Worm (Caenorhabditis elegans): ENCODE measurements around the gene frm-10.

The frm-10 gene

ce11 chrV:13455448-13455847 lies 7.6 kb upstream of the frm-10 start, which contains the start of gene lurp-3:
Gene lurp-3 (plus strand): TSS chrV:13455748.
- no peak for TF ChIP-seq elt-4 (tag; optimal IDR thresholded peaks at IDR 0.05)
- TF ChIP-seq ceh-9 (tag; optimal IDR thresholded peaks at IDR 0.05), result no peak
- no peak for TF ChIP-seq unc-86 (tag; optimal IDR thresholded peaks at IDR 0.05)
- TF ChIP-seq hlh-8 (tag; optimal IDR thresholded peaks at IDR 0.05), result no peak
- no peak for TF ChIP-seq ceh-30 (tag; optimal IDR thresholded peaks at IDR 0.05)
- no peak for TF ChIP-seq unc-3 (GFP tag; conservative IDR thresholded peaks at IDR 0.05)
- no peak for TF ChIP-seq unc-3 (tag; optimal IDR thresholded peaks at IDR 0.05)
- TF ChIP-seq pax-1 (tag; optimal IDR thresholded peaks at IDR 0.05), result no peak
- no peak for TF ChIP-seq zip-5 (tag; optimal IDR thresholded peaks at IDR 0.05)
- TF ChIP-seq T23F11.4 (GFP tag; optimal IDR thresholded peaks at IDR 0.05), result no peak

DNA sequence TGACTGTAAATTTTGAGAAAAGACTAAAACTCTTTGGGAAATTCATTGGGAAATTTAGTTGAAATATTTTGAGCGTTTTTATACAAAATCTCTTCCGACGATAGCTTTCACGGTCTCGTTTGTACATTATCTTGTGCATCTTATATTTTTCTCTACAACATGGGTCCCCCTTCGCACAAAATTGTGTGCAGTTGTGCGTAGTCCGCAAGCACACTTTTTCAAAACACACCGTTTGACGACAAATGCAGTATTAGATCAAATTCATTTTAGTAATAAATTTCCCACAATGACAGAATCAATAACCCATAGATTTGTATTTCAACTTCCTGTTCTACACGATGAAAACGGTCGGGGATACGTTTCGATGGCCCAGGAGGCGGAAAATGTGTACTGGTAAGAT lies 5.1 kb upstream of the frm-10 start, which contains the start of gene F25H9.2:
Gene F25H9.2, plus strand, starts transcription at position 226 of the 400 bp plus-strand sequence.
- no peak for TF ChIP-seq lin-11 (tag; optimal IDR thresholded peaks at IDR 0.05)
- TF ChIP-seq unc-55 (GFP tag; optimal IDR thresholded peaks at IDR 0.05), result peak; percentile 22

- TF ChIP-seq ceh-31 (tag; optimal IDR thresholded peaks at IDR 0.05) (peak; percentile 22), dve-1 (tag; optimal IDR thresholded peaks at IDR 0.05) (no peak), unc-42 (tag; optimal IDR thresholded peaks at IDR 0.05) (peak; percentile 75), hlh-15 (tag; optimal IDR thresholded peaks at IDR 0.05) (no peak)
Observed at ce11 chrV:13459323-13459722, 3.7 kb upstream of the frm-10 start, which contains the start of gene bath-39. Gene bath-39 (plus strand): TSS chrV:13459459.

DNA sequence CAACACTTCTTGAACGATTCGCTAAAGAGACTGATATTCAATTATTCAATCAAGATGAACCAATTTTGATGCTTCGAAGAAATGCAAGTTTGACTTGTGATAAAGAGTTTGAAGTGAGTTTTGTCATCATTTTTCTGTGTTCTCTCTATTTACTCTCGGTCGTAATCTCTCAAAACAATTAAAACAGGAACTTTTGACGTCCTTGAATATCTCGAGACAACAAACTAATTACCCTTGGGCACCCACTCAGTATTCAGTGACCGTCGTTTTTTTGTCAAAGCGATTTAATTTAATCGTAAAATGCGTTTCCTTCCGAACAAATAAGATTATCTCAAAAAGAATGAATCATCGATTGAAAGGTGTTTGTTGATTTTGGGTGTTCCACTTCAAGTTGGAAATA lies 1.1 kb downstream of the frm-10 start:
- TF ChIP-seq C38D4.7 (GFP tag; optimal IDR thresholded peaks at IDR 0.05) (no peak), zip-5 (tag; optimal IDR thresholded peaks at IDR 0.05) (no peak), lim-6 (tag; optimal IDR thresholded peaks at IDR 0.05) (no peak), unc-55 (GFP tag; optimal IDR thresholded peaks at IDR 0.05) (no peak), C08G9.2 (tag; optimal IDR thresholded peaks at IDR 0.05) (no peak), unc-3 (GFP tag; conservative IDR thresholded peaks at IDR 0.05) (no peak), unc-3 (tag; optimal IDR thresholded peaks at IDR 0.05) (no peak), pqm-1 (tag; optimal IDR thresholded peaks at IDR 0.05) (no peak), sox-2 (GFP tag; IDR thresholded peaks at IDR 0.05) (no peak), elt-4 (tag; optimal IDR thresholded peaks at IDR 0.05) (no peak), fkh-6 (tag; optimal IDR thresholded peaks at IDR 0.05) (no peak), ceh-14 (tag; optimal IDR thresholded peaks at IDR 0.05) (no peak), tbx-2 (tag; optimal IDR thresholded peaks at IDR 0.05) (no peak), dve-1 (tag; optimal IDR thresholded peaks at IDR 0.05) (no peak), ceh-48 (tag; optimal IDR thresholded peaks at IDR 0.05) (no peak), dmd-4 (tag; optimal IDR thresholded peaks at IDR 0.05; ENCODE audit: borderline replicate concordance) (no peak), ahr-1 (tag; optimal IDR thresholded peaks at IDR 0.05) (no peak), ceh-6 (GFP tag; optimal IDR thresholded peaks at IDR 0.05) (no peak), pag-3 (tag; optimal IDR thresholded peaks at IDR 0.05; ENCODE audit: borderline replicate concordance) (no peak)

- TF ChIP-seq tbx-7 (tag; optimal IDR thresholded peaks at IDR 0.05), result peak; percentile 97
- peak; percentile 94 for TF ChIP-seq ref-2 (tag; optimal IDR thresholded peaks at IDR 0.05)
- no peak for TF ChIP-seq pha-2 (tag; optimal IDR thresholded peaks at IDR 0.05)
- no peak for TF ChIP-seq pax-1 (tag; optimal IDR thresholded peaks at IDR 0.05)
- peak; percentile 28 for TF ChIP-seq ttx-3 (tag; optimal IDR thresholded peaks at IDR 0.05)
- no peak for TF ChIP-seq dve-1 (tag; optimal IDR thresholded peaks at IDR 0.05)
- TF ChIP-seq nfya-1 (tag; optimal IDR thresholded peaks at IDR 0.05), result peak; percentile 12
- TF ChIP-seq K09A11.1 (tag; optimal IDR thresholded peaks at IDR 0.05; ENCODE audit: insufficient read depth), result no peak
- peak; percentile 98 for TF ChIP-seq ceh-31 (tag; optimal IDR thresholded peaks at IDR 0.05)
- TF ChIP-seq pag-3 (tag; optimal IDR thresholded peaks at IDR 0.05; ENCODE audit: borderline replicate concordance), result peak; percentile 17
- TF ChIP-seq nhr-11 (tag; optimal IDR thresholded peaks at IDR 0.05), result no peak
- TF ChIP-seq Y22D7AL.16 (tag; optimal IDR thresholded peaks at IDR 0.05), result no peak
- peak; percentile 80 for TF ChIP-seq F13H6.1 (tag; optimal IDR thresholded peaks at IDR 0.05)
- peak; percentile 40 for TF ChIP-seq pqm-1 (tag; optimal IDR thresholded peaks at IDR 0.05)
- peak; percentile 97 for TF ChIP-seq ceh-2 (tag; optimal IDR thresholded peaks at IDR 0.05)
- peak; percentile 56 for TF ChIP-seq eyg-1 (tag; optimal IDR thresholded peaks at IDR 0.05)
- peak; percentile 79 for TF ChIP-seq fax-1 (tag; optimal IDR thresholded peaks at IDR 0.05)
- no peak for TF ChIP-seq odd-2 (tag; optimal IDR thresholded peaks at IDR 0.05)
- no peak for TF ChIP-seq ceh-19 (GFP tag; optimal IDR thresholded peaks at IDR 0.05)
- peak; percentile 41 for TF ChIP-seq sdc-2 (tag; optimal IDR thresholded peaks at IDR 0.05)
- TF ChIP-seq hlh-30 (tag; optimal IDR thresholded peaks at IDR 0.05; ENCODE audit: insufficient read depth), result peak; percentile 68
Observed at ce11 chrV:13468190-13468765, 5.3 kb downstream of the frm-10 start, which contains the start of the genes F25H9.6 and F25H9.7. Gene F25H9.6 (minus strand): TSS chrV:13468361. Gene F25H9.7 (plus strand): TSS chrV:13468376.
